Worm (Caenorhabditis elegans): ENCODE results near the gene tag-250.
"Not testable (repeated sequence)": the region's sequence is repeated elsewhere in the genome, so short reads cannot be mapped to it uniquely, and the experiment has no call there.

tag-250 gene

DNA sequence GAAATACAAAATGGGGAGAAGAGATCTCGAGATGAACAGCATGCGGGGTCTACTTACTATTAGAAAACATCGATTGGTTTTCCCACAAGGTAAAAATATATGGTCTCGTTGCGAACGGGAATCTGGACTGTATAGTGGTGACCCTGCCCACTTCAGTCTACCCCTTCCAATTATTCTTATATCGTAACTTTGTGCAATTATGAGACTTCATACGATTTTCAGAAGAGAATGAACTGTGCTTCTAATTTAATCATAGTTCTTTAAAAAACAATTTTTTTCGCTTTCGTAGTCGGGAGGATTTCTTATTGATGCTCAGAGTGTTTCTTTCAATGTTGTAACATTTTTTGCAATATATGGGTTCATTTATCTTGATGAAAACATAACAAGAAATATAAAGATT, 47.3 kb upstream of the tag-250 start, which contains the start of gene F54H12.5:
Gene F54H12.5 (minus strand): TSS at position 101 of the 400 bp plus-strand sequence.
- no peak for TF ChIP-seq sem-2 (GFP tag; optimal IDR thresholded peaks at IDR 0.05)
- TF ChIP-seq ceh-39 (tag; optimal IDR thresholded peaks at IDR 0.05) = peak; percentile 27
- no peak for TF ChIP-seq elt-1 (tag; optimal IDR thresholded peaks at IDR 0.05; ENCODE audit: borderline replicate concordance, insufficient read depth)
- TF ChIP-seq mab-5 (tag; optimal IDR thresholded peaks at IDR 0.05) = no peak
- TF ChIP-seq sptf-1 (tag; optimal IDR thresholded peaks at IDR 0.05) = no peak
- no peak for TF ChIP-seq unc-62 (GFP tag; optimal IDR thresholded peaks at IDR 0.05)
- TF ChIP-seq drap-1 (GFP tag; optimal IDR thresholded peaks at IDR 0.05) = no peak

DNA sequence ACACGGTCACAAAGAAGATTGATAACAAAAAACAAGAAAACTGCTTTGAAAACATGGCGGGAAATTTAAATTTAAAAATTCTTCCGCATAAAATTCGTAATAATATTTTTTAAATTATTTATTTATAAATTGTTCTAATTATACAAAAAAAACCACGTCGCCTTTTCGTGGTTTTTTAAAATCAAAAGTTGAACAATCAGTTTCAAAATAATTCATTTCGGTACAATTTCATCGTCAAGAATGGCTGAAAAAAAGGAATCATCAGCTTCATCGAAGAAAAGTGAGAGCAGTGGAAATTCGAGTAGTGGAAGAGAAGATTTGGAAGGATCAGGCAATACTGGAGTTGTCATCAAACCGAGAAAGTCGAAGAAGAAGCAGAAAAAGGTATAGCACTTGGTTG, 44.4 kb upstream of the tag-250 start, which contains the start of the genes F54H12.8 and F54H12.7:
Gene F54H12.8 (minus strand): TSS at position 101 of the 400 bp plus-strand sequence.
Gene F54H12.7 (plus strand): TSS at position 229 of the 400 bp plus-strand sequence.
- TF ChIP-seq nhr-237 (tag; optimal IDR thresholded peaks at IDR 0.05) (no peak), sem-2 (GFP tag; optimal IDR thresholded peaks at IDR 0.05) (no peak), zip-8 (tag; optimal IDR thresholded peaks at IDR 0.05) (no peak)

DNA sequence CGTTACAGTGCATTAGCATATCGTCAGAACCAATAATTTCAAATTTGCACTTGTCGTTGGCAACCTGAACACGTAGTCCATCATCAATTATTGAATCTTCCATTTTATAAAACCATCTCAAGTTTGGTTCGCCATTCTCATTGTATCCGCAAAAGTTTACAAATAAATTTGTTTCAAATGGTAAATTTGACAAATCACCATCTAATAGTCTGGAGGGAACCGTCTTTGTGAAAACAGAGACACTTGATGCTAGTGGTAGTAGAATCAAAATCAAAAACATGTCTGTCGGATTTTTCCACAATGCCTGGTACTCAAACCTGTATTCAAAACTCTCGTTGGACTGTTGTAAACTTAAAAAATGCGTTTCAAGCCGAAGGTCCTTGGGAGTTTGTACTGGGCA, 39.6 kb upstream of the tag-250 start, which contains the start of gene F54H12.2:
Gene F54H12.2 (plus strand): TSS at position 301 of the 400 bp plus-strand sequence.
- not testable (repeated sequence) for TF ChIP-seq tbx-8, unc-62, flh-1 (GFP tag; optimal IDR thresholded peaks at IDR 0.05)

- not testable (repeated sequence) for TF ChIP-seq snpc-4, nhr-237, cnd-1 (tag; optimal IDR thresholded peaks at IDR 0.05)
Observed at ce11 chrIII:7962641-7963040, 37.9 kb upstream of the tag-250 start, which contains the start of gene F54H12.4. Gene F54H12.4, minus strand, starts transcription at chrIII:7962741.

ce11 chrIII:7958922-7959609, 34.3 kb upstream of the tag-250 start, which contains the start of gene F54H12.10:
Gene F54H12.10, minus strand, starts transcription at chrIII:7958972.
- not testable (repeated sequence) for TF ChIP-seq unc-120 (tag; optimal IDR thresholded peaks at IDR 0.05; ENCODE audit: poor library complexity, severe bottlenecking); snpc-4 (tag; optimal IDR thresholded peaks at IDR 0.05); flh-1 (GFP tag; optimal IDR thresholded peaks at IDR 0.05)

- TF ChIP-seq nhr-237 (tag; optimal IDR thresholded peaks at IDR 0.05) = no peak
- TF ChIP-seq pha-4 (tag; optimal IDR thresholded peaks at IDR 0.05) = peak; percentile 33
- peak; percentile 42 for TF ChIP-seq ces-1 (GFP tag; optimal IDR thresholded peaks at IDR 0.05)
Observed at ce11 chrIII:7958085-7958484, 33.4 kb upstream of the tag-250 start, which contains the start of gene C29E4.11. Gene C29E4.11, minus strand, starts transcription at chrIII:7958114.

ce11 chrIII:7956965-7957364, 32.2 kb upstream of the tag-250 start, which contains the start of gene C29E4.9:
Gene C29E4.9, minus strand, starts transcription at chrIII:7957065.
- TF ChIP-seq flh-1 (GFP tag; optimal IDR thresholded peaks at IDR 0.05) (no peak), zip-8 (tag; optimal IDR thresholded peaks at IDR 0.05) (no peak), pha-4 (tag; optimal IDR thresholded peaks at IDR 0.05) (no peak), nhr-237 (tag; optimal IDR thresholded peaks at IDR 0.05) (no peak), unc-39 (tag; optimal IDR thresholded peaks at IDR 0.05) (no peak)

DNA sequence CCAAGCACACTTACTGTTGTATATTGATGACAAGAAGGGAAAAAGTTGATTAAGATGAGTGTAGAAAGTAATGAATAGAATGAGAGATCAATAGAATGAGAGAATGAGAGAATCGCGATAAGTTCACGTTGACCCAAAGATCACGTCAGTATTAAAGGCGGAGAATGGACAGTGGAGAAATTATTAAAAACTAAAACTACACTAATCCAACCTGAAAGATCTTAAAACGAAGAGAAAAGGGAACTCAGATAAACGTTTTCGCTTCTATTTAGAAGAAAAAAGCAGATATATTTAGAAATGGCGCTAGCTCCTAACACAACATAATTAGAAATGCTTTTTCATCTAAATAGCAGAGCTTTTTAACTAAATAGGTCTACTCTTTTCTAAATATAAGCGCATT, 28.5 kb upstream of the tag-250 start, which contains the start of gene let-754:
Gene let-754 (minus strand): TSS at position 101 of the 400 bp plus-strand sequence.
- TF ChIP-seq bed-3 (GFP tag; optimal IDR thresholded peaks at IDR 0.05) (no peak), mep-1 (tag; optimal IDR thresholded peaks at IDR 0.05) (no peak), hlh-1 (tag; optimal IDR thresholded peaks at IDR 0.05) (no peak), lsy-2 (tag; optimal IDR thresholded peaks at IDR 0.05) (no peak), unc-62 (GFP tag; optimal IDR thresholded peaks at IDR 0.05) (no peak), pha-4 (tag; optimal IDR thresholded peaks at IDR 0.05) (no peak), drap-1 (GFP tag; optimal IDR thresholded peaks at IDR 0.05) (no peak), ham-2 (GFP tag; optimal IDR thresholded peaks at IDR 0.05) (no peak), sem-2 (GFP tag; optimal IDR thresholded peaks at IDR 0.05) (no peak), elt-1 (tag; optimal IDR thresholded peaks at IDR 0.05; ENCODE audit: borderline replicate concordance, insufficient read depth) (no peak)

Measured in whole organism, mixed stage, embryonic.